Worm (Caenorhabditis elegans) whole organism, L1 larva: Measurements from ENCODE around the gene ins-15.

ENCODE experiments used
- jun-1 ChIP-seq: fragments of 150-350 bp; optimal IDR thresholded peaks from 2 replicates; lab custom pipeline; 2014; ENCODE audit warnings: missing biosample characterization, missing genetic modification reagents, missing genetic modification characterization
- nhr-237 ChIP-seq: fragments of 150-350 bp; optimal IDR thresholded peaks from 2 replicates; lab custom pipeline; 2014; ENCODE audit warnings: missing biosample characterization, missing genetic modification characterization
- nhr-76 ChIP-seq: sonication (generic microtip); optimal IDR thresholded peaks from 2 replicates; lab custom pipeline; 2017; ENCODE audit warnings: missing biosample characterization, missing genetic modification characterization
- snpc-4 ChIP-seq: fragments of 150-350 bp; optimal IDR thresholded peaks from 2 replicates; lab custom pipeline; 2014; ENCODE audit warnings: missing biosample characterization, missing genetic modification characterization
- sox-4 ChIP-seq: sonication (generic microtip); optimal IDR thresholded peaks from 2 replicates; lab custom pipeline; 2016; ENCODE audit warnings: missing genetic modification characterization, missing compliant biosample characterization
- sup-37 ChIP-seq: fragments of 200-800 bp; sonication (Bioruptor generic); optimal IDR thresholded peaks from 2 replicates; lab custom pipeline; 2018; ENCODE audit warnings: mild to moderate bottlenecking, missing genetic modification characterization, missing compliant biosample characterization
- tlp-1 ChIP-seq: fragments of 150-350 bp; optimal IDR thresholded peaks from 2 replicates; lab custom pipeline; 2014; ENCODE audit warnings: missing biosample characterization, missing genetic modification characterization
- ztf-4 ChIP-seq: fragments of 150-350 bp; optimal IDR thresholded peaks from 2 replicates; lab custom pipeline; 2014; ENCODE audit warnings: missing biosample characterization, missing genetic modification characterization

DNA sequence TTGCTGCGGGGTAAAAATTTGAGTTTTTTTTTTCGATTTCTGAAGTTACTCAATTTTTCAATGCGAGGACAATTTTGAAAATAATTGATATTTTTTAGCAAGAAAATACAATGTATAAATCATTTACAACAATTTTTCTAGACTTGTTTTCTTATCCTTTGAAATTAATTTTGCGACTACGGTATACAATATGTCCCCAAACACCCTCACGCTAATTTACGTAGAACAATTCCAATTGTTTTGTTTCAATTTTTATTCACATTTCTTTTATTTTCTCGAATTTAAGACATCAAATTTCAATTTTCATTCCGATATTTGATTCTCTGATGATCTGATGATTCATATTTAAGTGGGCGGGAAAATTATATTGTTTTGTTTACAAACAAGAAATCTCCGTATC lies 37.4 kb upstream of the ins-15 start:
- TF ChIP-seq sox-4 (tag; lab: Kevin White, UChicago) (no peak), nhr-76 (tag; lab: Kevin White, UChicago) (no peak), tlp-1 (tag; lab: Kevin White, UChicago) (no peak), sup-37 (GFP tag; lab: Kevin White, UChicago) (no peak), nhr-237 (tag; lab: Kevin White, UChicago) (no peak), snpc-4 (tag; lab: Kevin White, UChicago) (no peak), ztf-4 (tag; lab: Kevin White, UChicago) (no peak), jun-1 (tag; lab: Kevin White, UChicago) (no peak)
